Worm (Caenorhabditis elegans) whole organism, young adult: ENCODE results near the gene ints-7.

ENCODE experiments used
- B0019.2 ChIP-seq: fragments of 200-800 bp; sonication (Bioruptor generic); conservative IDR thresholded peaks from 2 replicates; pipeline ENCODE4 v1.3.6; 2022; ENCODE audit warnings: missing genetic modification reagents, missing genetic modification characterization, missing compliant biosample characterization
- C06A6.2 ChIP-seq: fragments of 200-800 bp; sonication (Bioruptor generic); conservative IDR thresholded peaks from 2 replicates; pipeline ENCODE4 v1.3.6; 2022; ENCODE audit warnings: missing genetic modification characterization, missing compliant biosample characterization
- D2030.7 ChIP-seq: fragments of 200-800 bp; sonication (Bioruptor generic); IDR thresholded peaks from 2 replicates; pipeline ENCODE4 v1.3.6; 2022; ENCODE audit warnings: missing genetic modification reagents, missing genetic modification characterization, missing compliant biosample characterization
- F10E7.11 ChIP-seq: sonication (generic microtip); optimal IDR thresholded peaks from 2 replicates; lab custom pipeline; 2017; ENCODE audit warnings: mild to moderate bottlenecking, missing genetic modification characterization, moderate library complexity, missing compliant biosample characterization
- F23B12.7 ChIP-seq: sonication (generic microtip); optimal IDR thresholded peaks from 2 replicates; lab custom pipeline; 2017; ENCODE audit warnings: missing genetic modification characterization, mild to moderate bottlenecking, missing compliant biosample characterization, antibody characterized with exemption, moderate library complexity; ENCODE audit not compliant: insufficient read depth
- F37B4.10 ChIP-seq: fragments of 200-800 bp; sonication (Bioruptor generic); IDR thresholded peaks from 2 replicates; pipeline ENCODE4 v1.3.6; 2022; ENCODE audit warnings: missing genetic modification characterization, missing compliant biosample characterization
- K11D2.4 ChIP-seq: fragments of 200-800 bp; sonication (Bioruptor generic); IDR thresholded peaks from 2 replicates; pipeline ENCODE4 v1.3.6; 2022; ENCODE audit warnings: missing genetic modification reagents, missing genetic modification characterization, missing compliant biosample characterization
- Y53F4B.3 ChIP-seq: fragments of 200-800 bp; sonication (Bioruptor generic); IDR thresholded peaks from 2 replicates; pipeline ENCODE4 v1.3.6; 2022; ENCODE audit warnings: missing genetic modification reagents, missing genetic modification characterization, missing compliant biosample characterization
- athp-1 ChIP-seq: sonication (generic microtip); optimal IDR thresholded peaks from 2 replicates; lab custom pipeline; 2017; ENCODE audit warnings: mild to moderate bottlenecking, missing genetic modification characterization, missing compliant biosample characterization
- bed-1 ChIP-seq: fragments of 200-800 bp; sonication (Bioruptor generic); IDR thresholded peaks from 2 replicates; pipeline ENCODE4 v1.3.6; 2022; ENCODE audit warnings: missing genetic modification reagents, missing genetic modification characterization, missing compliant biosample characterization
- cebp-1 ChIP-seq, 2 experiments: fragments of 200-800 bp in 1 of 2; sonication (Bioruptor generic) in 1 of 2; sonication (generic microtip) in 1 of 2; IDR thresholded peaks in 1 of 2; optimal IDR thresholded peaks in 1 of 2; 2 replicates each; pipeline versions ENCODE4 v1.3.6 to Lab custom; 2017 to 2022; ENCODE audit warnings: missing compliant biosample characterization in 2 of 2, missing genetic modification characterization in 2 of 2, mild to moderate bottlenecking in 1 of 2, missing genetic modification reagents in 1 of 2, moderate library complexity in 1 of 2
- ceh-100 ChIP-seq: fragments of 200-800 bp; sonication (Bioruptor generic); IDR thresholded peaks from 2 replicates; pipeline ENCODE4 v1.3.6; 2022; ENCODE audit warnings: missing genetic modification reagents, missing genetic modification characterization, missing compliant biosample characterization
- ceh-40 ChIP-seq: fragments of 200-800 bp; sonication (Bioruptor generic); IDR thresholded peaks from 2 replicates; pipeline ENCODE4 v1.3.6; 2022; ENCODE audit warnings: missing genetic modification characterization, missing compliant biosample characterization
- ceh-58 ChIP-seq: fragments of 200-800 bp; sonication (Bioruptor generic); IDR thresholded peaks from 2 replicates; pipeline ENCODE4 v1.3.6; 2022; ENCODE audit warnings: missing genetic modification characterization, missing compliant biosample characterization
- dox-1 ChIP-seq: fragments of 200-800 bp; sonication (Bioruptor generic); IDR thresholded peaks from 2 replicates; pipeline ENCODE4 v1.3.6; 2022; ENCODE audit warnings: missing genetic modification reagents, missing genetic modification characterization, missing compliant biosample characterization
- dpl-1 ChIP-seq: fragments of 150-350 bp; optimal IDR thresholded peaks from 2 replicates; lab custom pipeline; 2014; ENCODE audit warnings: missing biosample characterization, missing genetic modification reagents, missing genetic modification characterization
- efl-1 ChIP-seq: fragments of 150-350 bp; optimal IDR thresholded peaks from 2 replicates; lab custom pipeline; 2014; ENCODE audit warnings: missing biosample characterization, missing genetic modification reagents, missing genetic modification characterization
- gei-17 ChIP-seq: fragments of 200-800 bp; sonication (Bioruptor generic); optimal IDR thresholded peaks from 2 replicates; lab custom pipeline; 2018; ENCODE audit warnings: mild to moderate bottlenecking, missing genetic modification characterization, missing compliant biosample characterization
- hmg-1.2 ChIP-seq: fragments of 200-800 bp; sonication (Bioruptor generic); IDR thresholded peaks from 2 replicates; pipeline ENCODE4 v1.3.6; 2022; ENCODE audit warnings: missing genetic modification reagents, missing genetic modification characterization, missing compliant biosample characterization
- let-607 ChIP-seq, 2 experiments: fragments of 200-800 bp in 1 of 2; sonication (Bioruptor generic) in 1 of 2; sonication (generic microtip) in 1 of 2; optimal IDR thresholded peaks; 2 replicates each; lab custom pipeline; 2016 to 2018; ENCODE audit warnings: mild to moderate bottlenecking in 2 of 2, missing compliant biosample characterization in 2 of 2, missing genetic modification characterization in 2 of 2, moderate library complexity in 2 of 2, missing genotype in 1 of 2
- lin-40 ChIP-seq: sonication (generic microtip); optimal IDR thresholded peaks from 2 replicates; lab custom pipeline; 2016; ENCODE audit warnings: missing genetic modification characterization, mild to moderate bottlenecking, missing compliant biosample characterization, missing genotype, missing genetic modification reagents
- lsl-1 ChIP-seq: fragments of 200-800 bp; sonication (Bioruptor generic); optimal IDR thresholded peaks from 2 replicates; lab custom pipeline; 2018; ENCODE audit warnings: mild to moderate bottlenecking, missing genetic modification characterization, moderate library complexity, missing compliant biosample characterization
- lsy-27 ChIP-seq: sonication (generic microtip); optimal IDR thresholded peaks from 2 replicates; lab custom pipeline; 2017; ENCODE audit warnings: missing genetic modification characterization, mild to moderate bottlenecking, missing compliant biosample characterization, antibody characterized with exemption, missing genotype, borderline replicate concordance; ENCODE audit not compliant: insufficient read depth
- madf-10 ChIP-seq: sonication (generic microtip); optimal IDR thresholded peaks from 2 replicates; lab custom pipeline; 2016; ENCODE audit warnings: mild to moderate bottlenecking, missing genetic modification characterization, missing compliant biosample characterization
- madf-3 ChIP-seq: fragments of 200-800 bp; sonication (Bioruptor generic); IDR thresholded peaks from 2 replicates; pipeline ENCODE4 v1.3.6; 2022; ENCODE audit warnings: missing genetic modification reagents, missing genetic modification characterization, missing compliant biosample characterization
- madf-8 ChIP-seq: fragments of 200-800 bp; sonication (Bioruptor generic); conservative IDR thresholded peaks from 2 replicates; pipeline ENCODE4 v1.3.6; 2022; ENCODE audit warnings: missing genetic modification reagents, missing genetic modification characterization, missing compliant biosample characterization
- mcd-1 ChIP-seq: fragments of 200-800 bp; sonication (Bioruptor generic); IDR thresholded peaks from 2 replicates; pipeline ENCODE4 v1.3.6; 2022; ENCODE audit warnings: missing genetic modification reagents, missing genetic modification characterization, missing compliant biosample characterization
- mxl-1 ChIP-seq: sonication (generic microtip); optimal IDR thresholded peaks from 2 replicates; lab custom pipeline; 2016; ENCODE audit warnings: missing genetic modification characterization, missing compliant biosample characterization
- nhr-120 ChIP-seq: fragments of 200-800 bp; sonication (Bioruptor generic); IDR thresholded peaks from 2 replicates; pipeline ENCODE4 v1.3.6; 2022; ENCODE audit warnings: missing genetic modification characterization, missing compliant biosample characterization
- nhr-179 ChIP-seq: sonication (generic microtip); optimal IDR thresholded peaks from 2 replicates; lab custom pipeline; 2016; ENCODE audit warnings: mild to moderate bottlenecking, missing genetic modification characterization, missing compliant biosample characterization
- nhr-90 ChIP-seq: sonication (generic microtip); optimal IDR thresholded peaks from 2 replicates; lab custom pipeline; 2016; ENCODE audit warnings: missing genotype, mild to moderate bottlenecking, missing genetic modification characterization, missing compliant biosample characterization
- pha-4 ChIP-seq: fragments of 150-350 bp; sonication (generic microtip); optimal IDR thresholded peaks from 2 replicates; lab custom pipeline; 2014; ENCODE audit warnings: missing biosample characterization, missing genetic modification reagents, missing genetic modification characterization
- rcor-1 ChIP-seq: fragments of 200-800 bp; sonication (Bioruptor generic); IDR thresholded peaks from 2 replicates; pipeline ENCODE4 v1.3.6; 2022; ENCODE audit warnings: missing genetic modification reagents, missing genetic modification characterization, missing compliant biosample characterization
- rec-8 ChIP-seq, 2 experiments: sonication (generic microtip); optimal IDR thresholded peaks; 2 replicates each; lab custom pipeline; 2016; ENCODE audit warnings: mild to moderate bottlenecking in 2 of 2, missing genetic modification characterization in 2 of 2, missing genetic modification reagents in 2 of 2, missing genotype in 2 of 2, missing biosample characterization in 1 of 2, missing compliant biosample characterization in 1 of 2, moderate library complexity in 1 of 2
- rpc-1 ChIP-seq, 2 experiments: fragments of 150-350 bp in 1 of 2; sonication (generic microtip) in 1 of 2; optimal IDR thresholded peaks; 2 replicates each; lab custom pipeline; 2014 to 2018; ENCODE audit warnings: missing biosample characterization in 1 of 2, missing genetic modification characterization in 1 of 2, missing genetic modification reagents in 1 of 2, missing genotype in 1 of 2
- snpc-1.1 ChIP-seq: sonication (generic microtip); optimal IDR thresholded peaks from 2 replicates; lab custom pipeline; 2017; ENCODE audit warnings: missing genetic modification characterization, mild to moderate bottlenecking, missing compliant biosample characterization, antibody characterized with exemption, moderate library complexity, missing genotype, missing genetic modification reagents; ENCODE audit not compliant: insufficient read depth
- snpc-1.3 ChIP-seq: sonication (generic microtip); optimal IDR thresholded peaks from 2 replicates; lab custom pipeline; 2017; ENCODE audit warnings: missing genetic modification characterization, mild to moderate bottlenecking, missing compliant biosample characterization, antibody characterized with exemption, moderate library complexity, missing genotype, missing genetic modification reagents; ENCODE audit not compliant: insufficient read depth
- snpc-4 ChIP-seq, 5 experiments: fragments of 150-350 bp in 1 of 5; sonication (generic microtip) in 4 of 5; optimal IDR thresholded peaks; 2 replicates each; lab custom pipeline; 2014 to 2018; ENCODE audit warnings: missing genetic modification characterization in 5 of 5, missing biosample characterization in 3 of 5, antibody characterized with exemption in 2 of 5, mild to moderate bottlenecking in 2 of 5, missing compliant biosample characterization in 2 of 5, missing genotype in 2 of 5, moderate library complexity in 2 of 5, missing genetic modification reagents in 1 of 5
- somi-1 ChIP-seq: fragments of 200-800 bp; sonication (Bioruptor generic); optimal IDR thresholded peaks from 2 replicates; lab custom pipeline; 2018; ENCODE audit warnings: mild to moderate bottlenecking, missing genetic modification characterization, missing compliant biosample characterization
- tbp1 ChIP-seq: fragments of 200-800 bp; sonication (Bioruptor generic); optimal IDR thresholded peaks from 2 replicates; lab custom pipeline; 2018; ENCODE audit warnings: mild to moderate bottlenecking, missing genetic modification characterization, missing compliant biosample characterization
- unc-130 ChIP-seq: sonication (generic microtip); optimal IDR thresholded peaks from 2 replicates; lab custom pipeline; 2016; ENCODE audit warnings: missing genetic modification reagents, missing genetic modification characterization, missing compliant biosample characterization
- unc-62 ChIP-seq: fragments of 150-350 bp; optimal IDR thresholded peaks from 2 replicates; lab custom pipeline; 2014; ENCODE audit warnings: missing biosample characterization, missing genetic modification reagents, missing genetic modification characterization
- ztf-22 ChIP-seq: fragments of 200-800 bp; sonication (Bioruptor generic); optimal IDR thresholded peaks from 2 replicates; lab custom pipeline; 2018; ENCODE audit warnings: mild to moderate bottlenecking, missing genetic modification characterization, moderate library complexity, missing compliant biosample characterization
- ztf-6 ChIP-seq: fragments of 200-800 bp; sonication (Bioruptor generic); IDR thresholded peaks from 2 replicates; pipeline ENCODE4 v1.3.6; 2022; ENCODE audit warnings: missing genetic modification reagents, missing genetic modification characterization, missing compliant biosample characterization

The ints-7 gene

DNA sequence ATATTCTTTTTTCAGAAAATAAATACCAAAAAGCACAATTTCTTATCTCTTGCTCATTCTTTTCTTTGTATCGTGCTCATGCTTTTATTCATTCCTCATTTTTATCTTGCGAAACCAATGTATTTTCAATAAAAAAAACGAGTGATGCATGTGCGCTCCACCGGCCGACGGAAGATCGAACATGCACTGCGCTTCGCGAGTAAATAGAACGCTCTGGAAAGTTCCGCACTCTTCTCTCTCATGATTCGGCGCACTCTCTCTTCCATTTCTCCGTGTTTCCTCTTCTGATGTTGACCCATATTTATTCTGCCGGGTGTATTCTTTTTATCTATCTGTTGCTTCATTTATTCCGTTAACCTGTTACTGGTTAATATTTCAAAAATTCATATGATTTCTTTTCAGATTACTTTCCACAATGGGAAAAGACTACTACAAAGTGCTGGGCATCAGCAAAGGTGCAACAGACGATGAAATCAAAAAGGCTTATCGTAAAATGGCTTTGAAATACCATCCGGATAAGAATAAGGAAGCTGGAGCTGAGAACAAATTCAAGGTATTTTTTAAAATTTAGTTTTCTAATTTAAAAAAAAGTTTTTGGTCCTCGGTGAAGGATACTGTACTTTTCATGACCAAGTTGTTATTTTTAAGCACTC is 37.2 kb upstream of the ints-7 start, which contains the start of gene dnj-13 (continued):
- peak; percentile 93 for TF ChIP-seq ceh-100 (GFP tag; lab: Robert Waterston, UW)
- TF ChIP-seq madf-3 = peak; percentile 94
- TF ChIP-seq gei-17 (GFP tag; lab: Kevin White, UChicago) = peak; percentile 86
- TF ChIP-seq snpc-1.1 = no peak
- TF ChIP-seq C06A6.2 (GFP tag; lab: Robert Waterston, UW) = peak; percentile 89
- peak; percentile 54; the same call in 1 of the 2 replicates for TF ChIP-seq B0019.2 (GFP tag; lab: Robert Waterston, UW)
- peak; percentile 96 for TF ChIP-seq K11D2.4
- TF ChIP-seq nhr-90 (tag; lab: Kevin White, UChicago) = peak; percentile 49
- TF ChIP-seq dpl-1 (GFP tag; lab: Kevin White, UChicago) = peak; percentile 6
- 0 out of 2 replicates have a peak, but pooled peaks have one; percentile 14 for TF ChIP-seq F37B4.10 (GFP tag; lab: Robert Waterston, UW)
- TF ChIP-seq ceh-40 = peak; percentile 86
- TF ChIP-seq dox-1 (GFP tag; lab: Robert Waterston, UW) = peak; percentile 97
- TF ChIP-seq somi-1 = peak; percentile 90
- no peak for TF ChIP-seq bed-1
- TF ChIP-seq mcd-1 (GFP tag; lab: Robert Waterston, UW) = peak; percentile 99
- no peak for TF ChIP-seq nhr-120 (GFP tag; lab: Robert Waterston, UW)
- TF ChIP-seq mxl-1 (tag; lab: Kevin White, UChicago) = no peak
- peak; percentile 36; the same call in 1 of the 2 replicates for TF ChIP-seq Y53F4B.3
- peak; percentile 77 for TF ChIP-seq madf-10 (tag; lab: Kevin White, UChicago)
- TF ChIP-seq hmg-1.2 = peak; percentile 79
- TF ChIP-seq athp-1 (tag; lab: Kevin White, UChicago) = peak; percentile 97
- peak; percentile 76 for TF ChIP-seq tbp1 (GFP tag; lab: Kevin White, UChicago)
- TF ChIP-seq F23B12.7 (tag; lab: Kevin White, UChicago) = peak; percentile 87
- TF ChIP-seq unc-130 (GFP tag; lab: Kevin White, UChicago) = peak; percentile 35
- TF ChIP-seq unc-62 (GFP tag; lab: Kevin White, UChicago) = no peak
- peak; percentile 88 for TF ChIP-seq ztf-22 (GFP tag; lab: Kevin White, UChicago)
- peak; percentile 72 to 86 for TF ChIP-seq let-607 (tag; optimal IDR thresholded peaks at IDR 0.05; lab: Kevin White, UChicago)
- TF ChIP-seq F10E7.11 (tag; lab: Kevin White, UChicago) = peak; percentile 94
- no peak for TF ChIP-seq ztf-6
- peak; percentile 94 for TF ChIP-seq rcor-1 (GFP tag; lab: Robert Waterston, UW)
- TF ChIP-seq snpc-4 (GFP tag; optimal IDR thresholded peaks at IDR 0.05; lab: Kevin White, UChicago) = peak; percentile 24
- peak in 3 of 4 experiments; percentile 53 to 82 (median 74) for TF ChIP-seq snpc-4 (tag; optimal IDR thresholded peaks at IDR 0.05; lab: Kevin White, UChicago)
- peak; percentile 41 for TF ChIP-seq pha-4
- peak; percentile 94 for TF ChIP-seq cebp-1 (GFP tag; IDR thresholded peaks at IDR 0.05; lab: Robert Waterston, UW)
- peak; percentile 97 for TF ChIP-seq cebp-1 (tag; optimal IDR thresholded peaks at IDR 0.05; lab: Kevin White, UChicago)
- peak; percentile 70 for TF ChIP-seq lsl-1 (GFP tag; lab: Kevin White, UChicago)
- no peak for TF ChIP-seq rec-8 (tag; optimal IDR thresholded peaks at IDR 0.05; lab: Kevin White, UChicago)
- peak; percentile 98 for TF ChIP-seq lin-40
- peak; percentile 77 for TF ChIP-seq madf-8 (GFP tag; lab: Robert Waterston, UW)
- no peak for TF ChIP-seq nhr-179 (tag; lab: Kevin White, UChicago)
- peak; percentile 79 for TF ChIP-seq rpc-1 (optimal IDR thresholded peaks at IDR 0.05; lab: Kevin White, UChicago)
- no peak for TF ChIP-seq rpc-1 (tag; optimal IDR thresholded peaks at IDR 0.05; lab: Kevin White, UChicago)
- TF ChIP-seq lsy-27 (tag; lab: Kevin White, UChicago) = no peak
- TF ChIP-seq snpc-1.3 (tag; lab: Kevin White, UChicago) = peak; percentile 67
- TF ChIP-seq ceh-58 = 0 out of 2 replicates have a peak, but pooled peaks have one; percentile 81
- peak; percentile 92 for TF ChIP-seq D2030.7 (GFP tag; lab: Robert Waterston, UW)
- peak; percentile 54 for TF ChIP-seq efl-1 (GFP tag; lab: Kevin White, UChicago)
